Fruit fly (Drosophila melanogaster): ENCODE measurements around the gene CG4678.

DNA sequence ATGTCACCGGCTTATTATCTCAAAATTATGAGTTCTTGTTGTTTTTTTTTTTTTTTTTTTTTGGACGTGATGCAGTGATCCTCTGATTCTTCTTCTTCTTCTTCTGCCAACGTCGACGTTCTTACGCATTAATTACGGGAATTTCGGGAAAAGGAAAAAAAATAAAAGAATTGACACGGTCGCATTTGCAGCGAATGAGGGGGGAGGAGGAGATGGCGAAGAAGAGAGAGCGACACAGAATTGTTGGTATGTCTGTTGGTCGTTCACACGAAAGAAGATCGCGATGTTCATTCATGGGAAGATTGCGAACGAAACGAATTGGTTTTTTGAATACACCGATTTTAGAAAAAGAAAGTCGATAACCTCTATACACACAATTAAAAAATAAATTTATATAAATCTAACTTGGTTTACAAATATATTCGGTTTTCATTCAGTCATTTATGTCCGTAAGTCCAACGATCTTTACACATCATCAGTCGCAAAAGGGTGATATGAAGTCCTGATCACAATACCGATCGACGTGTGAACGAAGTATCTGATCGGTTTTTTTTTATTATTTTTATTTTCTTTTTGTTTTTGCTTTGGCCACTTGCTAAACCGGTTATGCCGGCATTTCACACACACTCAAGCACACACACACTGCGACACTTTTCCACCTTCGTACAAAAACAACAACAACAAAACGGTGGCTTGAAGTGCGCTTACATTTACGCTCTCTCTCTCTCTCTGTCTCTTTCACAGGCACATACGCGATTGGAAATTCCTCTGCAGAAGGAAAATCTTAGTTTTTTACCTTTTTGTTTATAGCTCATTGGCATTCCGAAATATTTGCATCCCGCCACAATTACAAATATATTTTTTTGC, 55.0 kb downstream of the CG4678 start:
- TF ChIP-seq CG32121 (GFP tag; IDR thresholded peaks at IDR 0.05) = peak; percentile 82
- TF ChIP-seq CG10348 (GFP tag; IDR thresholded peaks at IDR 0.05) = no peak
- peak; percentile 92 for TF ChIP-seq CG34367 (tag; optimal IDR thresholded peaks at IDR 0.05)
- peak; percentile 87 for TF ChIP-seq CG8301 (tag; optimal IDR thresholded peaks at IDR 0.05)
- TF ChIP-seq Snoo (tag; optimal IDR thresholded peaks at IDR 0.05) = peak; percentile 89
- TF ChIP-seq D1 (tag; optimal IDR thresholded peaks at IDR 0.05) = peak; percentile 53
